Worm (Caenorhabditis elegans): ENCODE results near the gene gyg-2.

Gene gyg-2

ce11 chrV:16746231-16746990 is at the start of gene gyg-2:
Gene gyg-2, minus strand, starts transcription at chrV:16746258.
- TF ChIP-seq jun-1 (tag; optimal IDR thresholded peaks at IDR 0.05): no peak
- peak in 1 of 2 experiments; percentile 68 for TF ChIP-seq efl-1 (optimal IDR thresholded peaks at IDR 0.05)
- TF ChIP-seq efl-1 (GFP tag; optimal IDR thresholded peaks at IDR 0.05 in 1 of 2): no peak
- TF ChIP-seq hpl-2 (GFP tag; optimal IDR thresholded peaks at IDR 0.05): peak; percentile 61

DNA sequence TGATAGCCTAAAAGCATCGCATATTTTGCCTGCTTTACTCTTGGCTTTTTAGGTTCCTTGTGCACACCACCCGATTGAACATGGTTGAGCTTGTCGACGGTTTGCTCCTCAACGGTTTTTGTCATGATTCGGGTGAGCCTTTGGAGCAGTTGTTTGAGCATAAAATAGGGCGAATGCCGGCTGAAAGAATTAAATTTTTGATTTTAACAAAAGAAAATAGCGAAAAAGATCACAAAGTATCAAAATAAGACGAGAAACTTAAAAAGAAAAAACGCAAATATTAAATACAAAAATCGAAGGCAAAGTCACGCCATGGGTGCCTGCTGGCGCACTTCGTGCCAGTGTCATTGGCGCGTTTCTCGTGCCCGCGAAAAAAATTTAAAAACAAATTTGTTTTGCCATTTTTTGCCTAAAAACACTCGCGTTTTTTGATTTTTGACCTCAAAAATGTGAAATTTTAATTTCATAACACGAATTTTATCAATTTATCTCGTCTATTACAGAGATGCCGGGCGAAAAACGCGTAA is 48.8 kb upstream of the gyg-2 start, which contains the start of the genes ctps-1 and pus-1:
ctps-1 (plus strand) TSS at position 51 of the 527 bp plus-strand sequence.
pus-1 (minus strand) TSS at position 125 of the 527 bp plus-strand sequence.
- TF ChIP-seq nhr-90 (tag; optimal IDR thresholded peaks at IDR 0.05; ENCODE audit: poor library complexity): peak; percentile 70
- TF ChIP-seq lin-35 (GFP tag; optimal IDR thresholded peaks at IDR 0.05): peak; percentile 78 to 83
- TF ChIP-seq nhr-20 (tag; optimal IDR thresholded peaks at IDR 0.05): peak; percentile 74
- TF ChIP-seq nhr-71 (tag; optimal IDR thresholded peaks at IDR 0.05): no peak
- TF ChIP-seq aly-2 (tag; optimal IDR thresholded peaks at IDR 0.05): peak; percentile 40
- TF ChIP-seq mef-2 (tag; optimal IDR thresholded peaks at IDR 0.05): no peak
- TF ChIP-seq sup-37 (GFP tag; optimal IDR thresholded peaks at IDR 0.05): no peak
- peak; percentile 60 for TF ChIP-seq isw-1 (GFP tag; IDR thresholded peaks at IDR 0.05)
- no peak for TF ChIP-seq nhr-11 (tag; optimal IDR thresholded peaks at IDR 0.05)
- TF ChIP-seq alr-1 (tag; optimal IDR thresholded peaks at IDR 0.05; ENCODE audit: borderline replicate concordance): no peak
- TF ChIP-seq Y116A8C.19 (tag; optimal IDR thresholded peaks at IDR 0.05; ENCODE audit: borderline replicate concordance): no peak
- no peak for TF ChIP-seq ceh-88 (GFP tag; IDR thresholded peaks at IDR 0.05)
- peak; percentile 18 for TF ChIP-seq elt-2 (tag; optimal IDR thresholded peaks at IDR 0.05)
- no peak for TF ChIP-seq lir-3 (tag; optimal IDR thresholded peaks at IDR 0.05; ENCODE audit: poor library complexity)
- TF ChIP-seq fos-1 (tag; optimal IDR thresholded peaks at IDR 0.05): peak; percentile 48
- TF ChIP-seq unc-98 (GFP tag; IDR thresholded peaks at IDR 0.05): no peak
- TF ChIP-seq nhr-84 (tag; optimal IDR thresholded peaks at IDR 0.05): no peak
- no peak for TF ChIP-seq ceh-63 (GFP tag; optimal IDR thresholded peaks at IDR 0.05)
- no peak for TF ChIP-seq vab-15 (tag; optimal IDR thresholded peaks at IDR 0.05)
- no peak for TF ChIP-seq pag-3 (tag; optimal IDR thresholded peaks at IDR 0.05; ENCODE audit: borderline replicate concordance, insufficient read depth)
- TF ChIP-seq snu-23 (GFP tag; optimal IDR thresholded peaks at IDR 0.05): peak; percentile 80
- peak; percentile 78 for TF ChIP-seq tbx-2 (tag; optimal IDR thresholded peaks at IDR 0.05)
- TF ChIP-seq zip-4 (GFP tag; optimal IDR thresholded peaks at IDR 0.05): no peak
- peak; percentile 84 for TF ChIP-seq snpc-4 (tag; optimal IDR thresholded peaks at IDR 0.05)
- peak in 1 of 6 experiments; percentile 79 for TF ChIP-seq elt-3 (tag; optimal IDR thresholded peaks at IDR 0.05)
- peak; percentile 72 for TF ChIP-seq dsc-1 (tag; optimal IDR thresholded peaks at IDR 0.05)
- TF ChIP-seq fkh-8 (tag; optimal IDR thresholded peaks at IDR 0.05): no peak
- TF ChIP-seq nhr-76 (tag; optimal IDR thresholded peaks at IDR 0.05): no peak
- no peak for TF ChIP-seq efl-3 (GFP tag; optimal IDR thresholded peaks at IDR 0.05)
- no peak for TF ChIP-seq C34B4.2 (tag; optimal IDR thresholded peaks at IDR 0.05)
- TF ChIP-seq mep-1 (tag; optimal IDR thresholded peaks at IDR 0.05): peak; percentile 73
- TF ChIP-seq C04F5.9 (tag; optimal IDR thresholded peaks at IDR 0.05): no peak
- no peak for TF ChIP-seq egl-27 (tag; optimal IDR thresholded peaks at IDR 0.05)
- TF ChIP-seq unc-30 (tag; optimal IDR thresholded peaks at IDR 0.05): no peak
- TF ChIP-seq nhr-237 (tag; optimal IDR thresholded peaks at IDR 0.05): no peak
- TF ChIP-seq jun-1 (tag; optimal IDR thresholded peaks at IDR 0.05): peak; percentile 33
- no peak for TF ChIP-seq blmp-1 (tag; optimal IDR thresholded peaks at IDR 0.05)
- TF ChIP-seq hlh-17 (GFP tag; optimal IDR thresholded peaks at IDR 0.05; ENCODE audit: borderline replicate concordance): no peak
- peak; percentile 63 for TF ChIP-seq xbp-1 (tag; optimal IDR thresholded peaks at IDR 0.05)
- no peak for TF ChIP-seq rnt-1 (tag; optimal IDR thresholded peaks at IDR 0.05)
- peak; percentile 53 for TF ChIP-seq unc-130 (tag; optimal IDR thresholded peaks at IDR 0.05)
- TF ChIP-seq irx-1 (tag; optimal IDR thresholded peaks at IDR 0.05): peak; percentile 73
- TF ChIP-seq ceh-90 (tag; optimal IDR thresholded peaks at IDR 0.05): no peak
- TF ChIP-seq nhr-85 (tag): peak; percentile 81
- no peak for TF ChIP-seq tlp-1 (tag; optimal IDR thresholded peaks at IDR 0.05)
- TF ChIP-seq ceh-82 (tag; optimal IDR thresholded peaks at IDR 0.05): peak; percentile 67 to 75 (median 70)

Measured in whole organism, L1 larva.